Fruit fly (Drosophila melanogaster): Measurements from ENCODE around the gene Alms1a.
A peak's percentile ranks its signal among the peaks of the same experiment; 100 is the strongest.

The Alms1a gene

DNA sequence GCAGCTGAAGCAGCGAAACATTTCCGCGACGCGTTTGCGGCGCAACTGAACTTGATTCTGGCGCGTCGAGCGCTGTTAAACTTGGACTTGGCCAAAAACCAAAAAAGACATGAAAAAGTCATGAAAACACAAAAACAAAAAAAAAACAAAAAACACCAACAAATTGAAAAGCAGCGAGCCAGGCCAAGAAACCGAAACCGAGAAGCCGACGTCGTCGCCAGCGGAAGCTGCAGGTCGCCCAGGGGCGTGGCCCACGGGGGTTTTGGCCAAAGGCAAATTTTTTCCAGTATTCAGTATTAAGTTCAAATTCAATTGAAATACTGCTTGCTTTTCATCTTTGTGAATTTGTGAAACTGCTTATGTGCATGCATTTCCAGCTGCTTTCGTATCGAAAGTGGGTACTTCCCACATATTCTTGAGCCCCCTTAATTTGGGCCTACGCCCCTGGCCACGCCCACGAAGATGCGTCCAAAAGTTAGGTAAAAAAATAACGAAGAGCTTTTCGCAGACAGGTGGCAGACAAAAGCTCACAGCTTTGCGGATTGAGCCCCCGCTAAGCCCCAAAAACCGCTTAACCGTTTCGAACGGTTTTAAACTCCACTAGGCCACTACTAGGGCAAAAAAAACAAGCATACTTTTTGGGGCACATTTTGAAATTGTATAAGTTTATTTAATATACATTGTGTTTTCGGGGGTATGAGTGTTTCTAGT is 31.0 kb upstream of the Alms1a start, which contains the start of gene CG3009 (continued):
- peak; percentile 96 for TF ChIP-seq CG11762 (GFP tag; optimal IDR thresholded peaks at IDR 0.05; ENCODE audit: insufficient read depth)
- peak; percentile 97 for TF ChIP-seq CG34406 (GFP tag; optimal IDR thresholded peaks at IDR 0.05)
- TF ChIP-seq net (GFP tag; optimal IDR thresholded peaks at IDR 0.05): peak; percentile 98
- TF ChIP-seq OdsH (GFP tag; optimal IDR thresholded peaks at IDR 0.05): peak; percentile 97
- peak; percentile 96 for TF ChIP-seq Ets96B (tag; optimal IDR thresholded peaks at IDR 0.05)
- TF ChIP-seq Eip75B (GFP tag; optimal IDR thresholded peaks at IDR 0.05): peak; percentile 98
- TF ChIP-seq esn (GFP tag; optimal IDR thresholded peaks at IDR 0.05): peak; percentile 99
- TF ChIP-seq CG15336 (GFP tag; IDR thresholded peaks at IDR 0.05): peak; percentile 98
- TF ChIP-seq topi (GFP tag; optimal IDR thresholded peaks at IDR 0.05): peak; percentile 99
- TF ChIP-seq CG10631 (GFP tag; optimal IDR thresholded peaks at IDR 0.05): peak; percentile 97

DNA sequence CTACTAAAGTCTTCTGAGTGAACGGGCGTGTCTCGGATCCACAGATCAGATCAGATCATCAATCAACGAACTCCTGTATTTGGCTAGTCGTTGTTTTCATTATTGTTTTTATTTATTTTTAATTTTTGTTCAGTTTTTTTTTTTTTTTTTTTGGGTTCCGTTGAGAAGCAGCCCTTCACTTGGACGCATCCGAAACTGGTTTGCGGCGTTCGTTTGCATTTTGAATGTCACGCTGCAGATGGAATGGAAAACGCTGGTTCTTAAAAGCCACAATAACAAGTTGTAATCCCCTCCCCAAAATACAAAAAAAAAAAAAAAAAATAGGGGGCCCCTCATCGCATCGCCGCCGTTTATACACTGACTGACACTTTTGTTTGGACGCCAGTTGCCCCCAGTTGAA is 28.3 kb upstream of the Alms1a start:
- TF ChIP-seq Smox (GFP tag; optimal IDR thresholded peaks at IDR 0.05): no peak
- no peak for TF ChIP-seq Gug (GFP tag; IDR thresholded peaks at IDR 0.05)
- no peak for TF ChIP-seq CG32006 (GFP tag; optimal IDR thresholded peaks at IDR 0.05)
- no peak for TF ChIP-seq CG8319 (GFP tag; optimal IDR thresholded peaks at IDR 0.05)
- TF ChIP-seq CG8119 (GFP tag; IDR thresholded peaks at IDR 0.05): no peak
- TF ChIP-seq CG6163 (GFP tag; IDR thresholded peaks at IDR 0.05): peak; percentile 13; the same call in 1 of the 3 replicates
- no peak for TF ChIP-seq Eip75B (GFP tag; optimal IDR thresholded peaks at IDR 0.05)
- TF ChIP-seq dac (GFP tag; optimal IDR thresholded peaks at IDR 0.05): no peak
- peak; percentile 10 for TF ChIP-seq CG9139 (GFP tag; optimal IDR thresholded peaks at IDR 0.05)
- TF ChIP-seq spab (GFP tag; optimal IDR thresholded peaks at IDR 0.05): no peak
- TF ChIP-seq CG6276 (GFP tag; optimal IDR thresholded peaks at IDR 0.05): no peak
- no peak for TF ChIP-seq CG10669 (GFP tag; optimal IDR thresholded peaks at IDR 0.05)
- peak; percentile 7 for TF ChIP-seq Ets96B (tag; optimal IDR thresholded peaks at IDR 0.05)
- no peak for TF ChIP-seq Met (GFP tag; optimal IDR thresholded peaks at IDR 0.05)
- peak; percentile 44 for TF ChIP-seq CG6808 (GFP tag; optimal IDR thresholded peaks at IDR 0.05)
- TF ChIP-seq cyc (GFP tag; optimal IDR thresholded peaks at IDR 0.05): no peak
- no peak for TF ChIP-seq Sox15 (GFP tag; optimal IDR thresholded peaks at IDR 0.05)
- peak; percentile 45 for TF ChIP-seq Eip78C (GFP tag)
- no peak for TF ChIP-seq CG11294 (GFP tag; IDR thresholded peaks at IDR 0.05)
- TF ChIP-seq svp (GFP tag): peak; percentile 28
- TF ChIP-seq CG15336 (GFP tag; IDR thresholded peaks at IDR 0.05): no peak
- TF ChIP-seq fkh (GFP tag; optimal IDR thresholded peaks at IDR 0.05): no peak
- no peak for TF ChIP-seq CG16779 (tag; optimal IDR thresholded peaks at IDR 0.05)
- TF ChIP-seq CG11762 (GFP tag; optimal IDR thresholded peaks at IDR 0.05; ENCODE audit: insufficient read depth): no peak
- TF ChIP-seq ss (GFP tag; optimal IDR thresholded peaks at IDR 0.05): peak; percentile 55 to 65
- no peak for TF ChIP-seq CG1621 (tag; optimal IDR thresholded peaks at IDR 0.05)
- TF ChIP-seq CG3032 (tag; optimal IDR thresholded peaks at IDR 0.05): no peak
- TF ChIP-seq CG4318 (GFP tag; optimal IDR thresholded peaks at IDR 0.05): no peak

DNA sequence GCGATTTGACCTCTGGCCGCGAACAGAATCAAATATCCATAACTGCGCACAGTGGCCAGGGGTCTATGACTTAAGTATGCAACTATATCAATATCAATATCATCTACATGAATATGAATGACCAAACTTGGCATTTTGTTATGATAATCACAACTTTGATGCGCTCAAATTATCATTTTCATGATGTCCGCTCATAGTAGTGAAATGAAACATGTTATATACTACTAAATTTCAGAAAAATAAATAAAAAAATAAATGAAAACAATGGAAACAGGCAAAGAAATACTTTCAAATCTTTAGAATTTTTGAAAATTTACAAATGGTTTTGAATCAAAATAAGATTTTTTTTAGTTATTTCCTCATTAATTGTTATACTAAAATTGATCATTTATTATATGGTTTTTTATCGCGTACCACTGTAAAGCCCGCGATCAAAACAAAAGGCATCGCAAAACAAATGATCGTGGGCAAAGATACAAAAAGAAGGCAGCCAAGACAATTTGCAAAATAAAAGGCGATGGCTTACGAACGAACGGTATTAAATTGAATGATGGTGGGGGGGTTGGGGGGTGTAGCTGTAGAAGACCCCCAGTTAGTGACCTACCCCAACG is 24.9 kb upstream of the Alms1a start:
- no peak for TF ChIP-seq CG11902 (GFP tag; optimal IDR thresholded peaks at IDR 0.05)
- no peak for TF ChIP-seq CG16779 (tag; optimal IDR thresholded peaks at IDR 0.05)
- TF ChIP-seq CG6792 (GFP tag; optimal IDR thresholded peaks at IDR 0.05): peak; percentile 3
- no peak for TF ChIP-seq vri (GFP tag; optimal IDR thresholded peaks at IDR 0.05)
- TF ChIP-seq CG32006 (GFP tag; optimal IDR thresholded peaks at IDR 0.05): peak; percentile 42
- peak; percentile 39 for TF ChIP-seq esn (GFP tag; optimal IDR thresholded peaks at IDR 0.05)
- TF ChIP-seq Ets96B (tag; optimal IDR thresholded peaks at IDR 0.05): peak; percentile 35
- no peak for TF ChIP-seq dsx (GFP tag; optimal IDR thresholded peaks at IDR 0.05; ENCODE audit: poor library complexity, severe bottlenecking)
- TF ChIP-seq cyc (GFP tag; optimal IDR thresholded peaks at IDR 0.05): no peak
- no peak for TF ChIP-seq Smox (GFP tag; optimal IDR thresholded peaks at IDR 0.05)
- TF ChIP-seq CG4318 (GFP tag; optimal IDR thresholded peaks at IDR 0.05): no peak
- no peak for TF ChIP-seq fkh (GFP tag; optimal IDR thresholded peaks at IDR 0.05)
- TF ChIP-seq Hr39 (GFP tag; optimal IDR thresholded peaks at IDR 0.05): no peak
- TF ChIP-seq Eip78C (GFP tag): peak; percentile 84
- peak; percentile 69 for TF ChIP-seq svp (GFP tag)
- no peak for TF ChIP-seq acj6 (GFP tag; optimal IDR thresholded peaks at IDR 0.05)
- TF ChIP-seq Sox14 (GFP tag; optimal IDR thresholded peaks at IDR 0.05): no peak
- no peak for TF ChIP-seq Hr38 (GFP tag; optimal IDR thresholded peaks at IDR 0.05)
- no peak for TF ChIP-seq CG10631 (GFP tag; optimal IDR thresholded peaks at IDR 0.05)
- TF ChIP-seq CG11762 (GFP tag; optimal IDR thresholded peaks at IDR 0.05; ENCODE audit: insufficient read depth): no peak
- TF ChIP-seq eg (GFP tag; IDR thresholded peaks at IDR 0.05): no peak
- TF ChIP-seq Blimp-1 (GFP tag; optimal IDR thresholded peaks at IDR 0.05): no peak
- TF ChIP-seq Lpt (GFP tag; optimal IDR thresholded peaks at IDR 0.05): no peak
- peak; percentile 40 for TF ChIP-seq CG34406 (GFP tag; optimal IDR thresholded peaks at IDR 0.05)

Measured in whole organism, prepupa.